Fruit fly (Drosophila melanogaster): ENCODE measurements around the gene CG3847.

The CG3847 gene

dm6 chrX:6344538-6345074, 2.3 kb upstream of the CG3847 start:
- TF ChIP-seq woc (GFP tag; optimal IDR thresholded peaks at IDR 0.05) = no peak
- no peak for TF ChIP-seq rgr (GFP tag; optimal IDR thresholded peaks at IDR 0.05)
- no peak for TF ChIP-seq Dif (GFP tag; optimal IDR thresholded peaks at IDR 0.05; ENCODE audit: partially characterized antibody)
- TF ChIP-seq OdsH (GFP tag; optimal IDR thresholded peaks at IDR 0.05) = no peak
- peak; percentile 47 for TF ChIP-seq pan (optimal IDR thresholded peaks at IDR 0.05)
- TF ChIP-seq Dfd (GFP tag; optimal IDR thresholded peaks at IDR 0.05) = no peak
- TF ChIP-seq Sp1 (GFP tag; optimal IDR thresholded peaks at IDR 0.05) = peak; percentile 2
- no peak for TF ChIP-seq Rel (GFP tag; optimal IDR thresholded peaks at IDR 0.05)
- peak; percentile 68 for TF ChIP-seq Rel (tag; optimal IDR thresholded peaks at IDR 0.05)

- TF ChIP-seq pan (optimal IDR thresholded peaks at IDR 0.05) (no peak), psq (GFP tag; optimal IDR thresholded peaks at IDR 0.05) (no peak), Hr83 (GFP tag; optimal IDR thresholded peaks at IDR 0.05; ENCODE audit: poor library complexity, severe bottlenecking) (no peak), OdsH (GFP tag; optimal IDR thresholded peaks at IDR 0.05) (no peak), lola (GFP tag; optimal IDR thresholded peaks at IDR 0.05) (no peak), CrebA (GFP tag; optimal IDR thresholded peaks at IDR 0.05; ENCODE audit: borderline replicate concordance) (no peak), HLH106 (tag; optimal IDR thresholded peaks at IDR 0.05) (no peak), jim (GFP tag; optimal IDR thresholded peaks at IDR 0.05) (no peak), Mio (GFP tag; optimal IDR thresholded peaks at IDR 0.05) (no peak)
These were observed 750 bp upstream of the CG3847 start for dm6 chrX:6346153-6346552.

- TF ChIP-seq lola (GFP tag; optimal IDR thresholded peaks at IDR 0.05) (no peak), Rel (GFP tag; optimal IDR thresholded peaks at IDR 0.05) (no peak), Rel (tag; optimal IDR thresholded peaks at IDR 0.05) (peak; percentile 92)
These were observed 2.3 kb downstream of the CG3847 start for dm6 chrX:6349231-6349630.

dm6 chrX:6350213-6350679, 3.3 kb downstream of the CG3847 start, which contains the start of the genes ND-B16.6 and kdn:
TSS of gene ND-B16.6 (minus strand) at chrX:6350401.
TSS of gene kdn (plus strand) at chrX:6350629.
- TF ChIP-seq GATAd (GFP tag; optimal IDR thresholded peaks at IDR 0.05) (no peak), Mio (GFP tag; optimal IDR thresholded peaks at IDR 0.05) (no peak), jim (GFP tag; optimal IDR thresholded peaks at IDR 0.05) (no peak), Abd-B (GFP tag; optimal IDR thresholded peaks at IDR 0.05) (no peak)

dm6 chrX:6351917-6352768, 5.2 kb downstream of the CG3847 start:
- TF ChIP-seq Myc (optimal IDR thresholded peaks at IDR 0.05) (peak; percentile 20), Sp1 (GFP tag; optimal IDR thresholded peaks at IDR 0.05) (peak; percentile 11), Hr83 (GFP tag; optimal IDR thresholded peaks at IDR 0.05; ENCODE audit: poor library complexity, severe bottlenecking) (no peak), CG32264 (GFP tag; optimal IDR thresholded peaks at IDR 0.05) (no peak), Hr78 (GFP tag; optimal IDR thresholded peaks at IDR 0.05) (no peak), pan (optimal IDR thresholded peaks at IDR 0.05) (no peak), N (GFP tag; optimal IDR thresholded peaks at IDR 0.05) (no peak), Rel (GFP tag; optimal IDR thresholded peaks at IDR 0.05) (no peak), Rel (tag; optimal IDR thresholded peaks at IDR 0.05) (peak; percentile 28), dsf (GFP tag; optimal IDR thresholded peaks at IDR 0.05; ENCODE audit: borderline replicate concordance) (no peak), woc (GFP tag; optimal IDR thresholded peaks at IDR 0.05) (no peak), GATAd (GFP tag; optimal IDR thresholded peaks at IDR 0.05) (no peak), dl (GFP tag; optimal IDR thresholded peaks at IDR 0.05; ENCODE audit: insufficient read depth in 1 of 2, partially characterized antibody in 2 of 2) (no peak), CG9705 (GFP tag; optimal IDR thresholded peaks at IDR 0.05) (no peak), psq (GFP tag; optimal IDR thresholded peaks at IDR 0.05) (peak; percentile 30), Dif (GFP tag; optimal IDR thresholded peaks at IDR 0.05; ENCODE audit: partially characterized antibody) (peak; percentile 42), sv (GFP tag; optimal IDR thresholded peaks at IDR 0.05) (peak; percentile 46), usp (GFP tag; optimal IDR thresholded peaks at IDR 0.05) (no peak), fru (GFP tag; optimal IDR thresholded peaks at IDR 0.05) (peak; percentile 22), foxo (GFP tag; optimal IDR thresholded peaks at IDR 0.05) (peak in 1 of 2 experiments; percentile 11), tai (GFP tag; optimal IDR thresholded peaks at IDR 0.05) (no peak), dmrt93B (GFP tag; optimal IDR thresholded peaks at IDR 0.05) (no peak), Mio (GFP tag; optimal IDR thresholded peaks at IDR 0.05) (no peak), ey (GFP tag; optimal IDR thresholded peaks at IDR 0.05) (no peak), Jra (GFP tag; optimal IDR thresholded peaks at IDR 0.05) (no peak), Dfd (GFP tag; optimal IDR thresholded peaks at IDR 0.05) (no peak), Vsx2 (GFP tag; optimal IDR thresholded peaks at IDR 0.05; ENCODE audit: partially characterized antibody) (no peak), rgr (GFP tag; optimal IDR thresholded peaks at IDR 0.05) (peak; percentile 14), OdsH (GFP tag; optimal IDR thresholded peaks at IDR 0.05) (peak; percentile 39), lola (GFP tag; optimal IDR thresholded peaks at IDR 0.05) (no peak), jim (GFP tag; optimal IDR thresholded peaks at IDR 0.05) (no peak), br (GFP tag; optimal IDR thresholded peaks at IDR 0.05) (peak; percentile 14), HLH106 (tag; optimal IDR thresholded peaks at IDR 0.05) (peak; percentile 11), brk (GFP tag; optimal IDR thresholded peaks at IDR 0.05) (no peak), Abd-B (GFP tag; optimal IDR thresholded peaks at IDR 0.05) (no peak), sage (GFP tag; optimal IDR thresholded peaks at IDR 0.05) (no peak)

Data from whole organism, wandering third instar larva.